Fruit fly (Drosophila melanogaster): ENCODE measurements around the gene CG11656.

The CG11656 gene

dm6 chr3R:13014168-13014881 is 4.6 kb downstream of the CG11656 start (continued):
- peak; percentile 19 for TF ChIP-seq grau (tag; optimal IDR thresholded peaks at IDR 0.05)
- no peak for TF ChIP-seq prd (optimal IDR thresholded peaks at IDR 0.05)
- TF ChIP-seq prd (GFP tag; IDR thresholded peaks at IDR 0.05), result peak; percentile 56; the same call in 2 of the 3 replicates
- peak; percentile 8 for TF ChIP-seq Hsf (GFP tag; optimal IDR thresholded peaks at IDR 0.05)
- TF ChIP-seq CG12155 (GFP tag; optimal IDR thresholded peaks at IDR 0.05), result no peak
- peak; percentile 27 for TF ChIP-seq CG11504 (tag; optimal IDR thresholded peaks at IDR 0.05)
- TF ChIP-seq Rfx (GFP tag; IDR thresholded peaks at IDR 0.05), result peak; percentile 43
- TF ChIP-seq eve (GFP tag; optimal IDR thresholded peaks at IDR 0.05), result no peak
- peak; percentile 0 for TF ChIP-seq Xbp1 (GFP tag; optimal IDR thresholded peaks at IDR 0.05)
- TF ChIP-seq CG9215 (GFP tag; IDR thresholded peaks at IDR 0.05), result peak; percentile 26; the same call in 1 of the 2 replicates
- peak; percentile 7 for TF ChIP-seq phol (tag; optimal IDR thresholded peaks at IDR 0.05)
- peak; percentile 6 for TF ChIP-seq Sox102F (GFP tag; optimal IDR thresholded peaks at IDR 0.05)
- peak; percentile 55 for TF ChIP-seq D19A (tag; optimal IDR thresholded peaks at IDR 0.05)
- TF ChIP-seq Ssrp (tag; optimal IDR thresholded peaks at IDR 0.05), result no peak
- no peak for TF ChIP-seq CG33557 (GFP tag; optimal IDR thresholded peaks at IDR 0.05)
- peak in 1 of 2 experiments; percentile 30 for TF ChIP-seq Hr51 (GFP tag; optimal IDR thresholded peaks at IDR 0.05)
- TF ChIP-seq mld (GFP tag; IDR thresholded peaks at IDR 0.05; ENCODE audit: partially characterized antibody), result no peak
- TF ChIP-seq CG7839 (tag; optimal IDR thresholded peaks at IDR 0.05), result peak; percentile 8
- peak; percentile 1 for TF ChIP-seq CG2712 (tag; optimal IDR thresholded peaks at IDR 0.05)
- TF ChIP-seq sisA (GFP tag; IDR thresholded peaks at IDR 0.05), result no peak
- TF ChIP-seq CG8924 (tag; optimal IDR thresholded peaks at IDR 0.05), result peak; percentile 3
- peak; percentile 55 for TF ChIP-seq Med (GFP tag)
- TF ChIP-seq CG12659 (GFP tag; optimal IDR thresholded peaks at IDR 0.05), result no peak
- TF ChIP-seq Ptx1 (GFP tag; IDR thresholded peaks at IDR 0.05), result peak; percentile 12; the same call in 1 of the 2 replicates
- peak; percentile 16; the same call in 1 of the 3 replicates for TF ChIP-seq CG14050 (GFP tag; IDR thresholded peaks at IDR 0.05)
- TF ChIP-seq Drgx (GFP tag; IDR thresholded peaks at IDR 0.05), result peak; percentile 55
- no peak for TF ChIP-seq CG13287 (GFP tag; IDR thresholded peaks at IDR 0.05; ENCODE audit: partially characterized antibody)
- peak; percentile 27 for TF ChIP-seq dmrt99B (tag; optimal IDR thresholded peaks at IDR 0.05)
- TF ChIP-seq ken (GFP tag; IDR thresholded peaks at IDR 0.05), result no peak
- peak in 1 of 2 experiments; percentile 1 for TF ChIP-seq dpn (GFP tag; optimal IDR thresholded peaks at IDR 0.05)
- no peak for TF ChIP-seq CG1832 (GFP tag; optimal IDR thresholded peaks at IDR 0.05)
- TF ChIP-seq CG12769 (tag; optimal IDR thresholded peaks at IDR 0.05), result peak; percentile 16
- TF ChIP-seq tx (GFP tag; optimal IDR thresholded peaks at IDR 0.05), result no peak
- TF ChIP-seq CoRest (tag; optimal IDR thresholded peaks at IDR 0.05), result peak; percentile 19
- no peak for TF ChIP-seq CG10543 (GFP tag; optimal IDR thresholded peaks at IDR 0.05)
- TF ChIP-seq sens (GFP tag), result peak; percentile 40
- no peak for TF ChIP-seq slou (GFP tag; optimal IDR thresholded peaks at IDR 0.05)
- TF ChIP-seq twi (tag; optimal IDR thresholded peaks at IDR 0.05), result peak; percentile 37
- no peak for TF ChIP-seq disco-r (GFP tag; optimal IDR thresholded peaks at IDR 0.05)
- TF ChIP-seq CG8290 (GFP tag; optimal IDR thresholded peaks at IDR 0.05), result no peak
- TF ChIP-seq CG8290 (tag; optimal IDR thresholded peaks at IDR 0.05), result peak in 1 of 2 experiments; percentile 41
- TF ChIP-seq CG17359 (tag; optimal IDR thresholded peaks at IDR 0.05), result peak; percentile 21
- TF ChIP-seq insv (GFP tag; optimal IDR thresholded peaks at IDR 0.05), result no peak
- peak; percentile 21 for TF ChIP-seq Fer3 (tag; optimal IDR thresholded peaks at IDR 0.05)
- peak; percentile 44; the same call in 1 of the 3 replicates for TF ChIP-seq row (GFP tag; IDR thresholded peaks at IDR 0.05)
- no peak for TF ChIP-seq CG9817 (tag; optimal IDR thresholded peaks at IDR 0.05)
- peak; percentile 29 for TF ChIP-seq gem (tag; optimal IDR thresholded peaks at IDR 0.05)
- peak in 1 of 3 experiments; percentile 20 for TF ChIP-seq Stat92E (GFP tag; optimal IDR thresholded peaks at IDR 0.05)

Measured in whole organism, embryonic.